Fruit fly (Drosophila melanogaster) whole organism, embryonic: ENCODE data around the gene Nak.

Experiments used
- CG3065 ChIP-seq: fragments of 200-800 bp; sonication (Bioruptor generic); optimal IDR thresholded peaks from 2 replicates; lab custom pipeline; 2016; ENCODE audit warnings: missing biosample characterization, missing genetic modification characterization
- CG42726 ChIP-seq: fragments of 200-800 bp; sonication (Bioruptor generic); IDR thresholded peaks from 2 replicates; pipeline ENCODE4 v1.3.6; 2022; ENCODE audit warnings: missing biosample characterization, missing genetic modification characterization; ENCODE audit not compliant: partially characterized antibody
- Gug ChIP-seq: fragments of 200-800 bp; sonication (Bioruptor generic); IDR thresholded peaks from 4 replicates; pipeline ENCODE4 v1.3.6; 2022; ENCODE audit warnings: missing biosample characterization, missing genetic modification characterization
- HmgD ChIP-seq: fragments of 200-800 bp; sonication (Bioruptor generic); optimal IDR thresholded peaks from 3 replicates; lab custom pipeline; 2016; ENCODE audit warnings: missing biosample characterization, missing genetic modification characterization
- Rx ChIP-seq: fragments of 200-800 bp; sonication (Bioruptor generic); IDR thresholded peaks from 2 replicates; pipeline ENCODE4 v1.3.6; 2022; ENCODE audit warnings: missing biosample characterization, missing genetic modification characterization
- ac ChIP-seq: fragments of 200-800 bp; sonication (Bioruptor generic); optimal IDR thresholded peaks from 3 replicates; lab custom pipeline; 2017; ENCODE audit warnings: missing biosample characterization, mild to moderate bottlenecking, missing genetic modification characterization
- h ChIP-seq: fragments of >200 bp; optimal IDR thresholded peaks from 2 replicates; lab custom pipeline; 2017
- org-1 ChIP-seq: fragments of 200-800 bp; sonication (Bioruptor generic); optimal IDR thresholded peaks from 2 replicates; lab custom pipeline; 2017; ENCODE audit warnings: missing biosample characterization, missing genetic modification characterization

DNA sequence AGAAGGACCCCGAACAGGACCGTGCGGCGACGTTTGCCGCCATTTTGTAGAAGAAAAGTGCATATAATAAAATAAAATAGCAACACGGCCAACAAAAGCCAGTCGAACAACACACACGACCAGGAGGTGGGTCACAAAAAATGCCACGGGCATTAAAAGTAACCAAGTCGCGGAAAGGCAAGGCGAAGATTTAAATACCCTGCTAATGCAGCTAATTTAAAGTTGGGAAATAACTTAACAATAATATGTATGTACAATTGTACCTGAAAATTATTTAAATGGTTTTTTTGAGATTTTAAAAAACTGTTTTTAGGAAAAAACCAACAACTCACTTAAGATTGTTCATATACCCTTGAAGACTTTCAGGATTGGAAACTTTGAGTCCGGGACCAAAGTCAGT lies 38.9 kb downstream of the Nak start:
- TF ChIP-seq CG42726 (GFP tag; lab: Robert Waterston, UW), result no peak
- no peak for TF ChIP-seq org-1 (GFP tag; lab: Kevin White, UChicago)
- no peak for TF ChIP-seq h
- no peak for TF ChIP-seq CG3065
- no peak for TF ChIP-seq Rx (GFP tag; lab: Robert Waterston, UW)
- no peak for TF ChIP-seq HmgD (GFP tag; lab: Kevin White, UChicago)
- TF ChIP-seq ac (GFP tag; lab: Kevin White, UChicago), result no peak
- no peak for TF ChIP-seq Gug (GFP tag; lab: Robert Waterston, UW)
